Fruit fly (Drosophila melanogaster) whole organism, embryonic: Measurements from ENCODE around the gene Tom40.

Source experiments
- ATbp ChIP-seq: fragments of 200-800 bp; sonication (Bioruptor generic); optimal IDR thresholded peaks from 2 replicates; lab custom pipeline; 2017; ENCODE audit warnings: missing biosample characterization, mild to moderate bottlenecking, missing genetic modification characterization, missing genetic modification reagents
- B-H2 ChIP-seq: fragments of 200-800 bp; sonication (Bioruptor generic); optimal IDR thresholded peaks from 2 replicates; lab custom pipeline; 2018; ENCODE audit warnings: missing biosample characterization, mild to moderate bottlenecking, missing genetic modification characterization
- Bdp1 ChIP-seq: fragments of 200-800 bp; sonication (Bioruptor generic); optimal IDR thresholded peaks from 3 replicates; lab custom pipeline; 2016; ENCODE audit warnings: missing biosample characterization, missing genetic modification characterization
- CG10267 ChIP-seq: fragments of 200-800 bp; sonication (Bioruptor generic); optimal IDR thresholded peaks from 2 replicates; lab custom pipeline; 2018; ENCODE audit warnings: missing biosample characterization, mild to moderate bottlenecking, missing genetic modification characterization, moderate library complexity
- CG10959 ChIP-seq: fragments of 200-800 bp; sonication (Bioruptor generic); IDR thresholded peaks from 2 replicates; pipeline ENCODE4 v1.3.6; 2022; ENCODE audit warnings: missing biosample characterization, missing genetic modification characterization
- CG12659 ChIP-seq: fragments of 200-800 bp; sonication (Bioruptor generic); optimal IDR thresholded peaks from 3 replicates; lab custom pipeline; 2017; ENCODE audit warnings: mild to moderate bottlenecking, missing biosample characterization, missing genetic modification reagents, missing genetic modification characterization
- CG12942 ChIP-seq: fragments of 200-800 bp; sonication (Bioruptor generic); optimal IDR thresholded peaks from 3 replicates; lab custom pipeline; 2016; ENCODE audit warnings: missing biosample characterization, missing genetic modification characterization
- CG13296 ChIP-seq: fragments of 200-800 bp; sonication (Bioruptor generic); optimal IDR thresholded peaks from 3 replicates; lab custom pipeline; 2018; ENCODE audit warnings: missing biosample characterization, mild to moderate bottlenecking, missing genetic modification characterization
- CG13624 ChIP-seq: fragments of 200-800 bp; sonication (Bioruptor generic); optimal IDR thresholded peaks from 2 replicates; lab custom pipeline; 2016; ENCODE audit warnings: missing biosample characterization, missing genetic modification characterization
- CG14710 ChIP-seq: fragments of 200-800 bp; sonication (Bioruptor generic); optimal IDR thresholded peaks from 3 replicates; lab custom pipeline; 2019; ENCODE audit warnings: missing biosample characterization, mild to moderate bottlenecking, missing genetic modification characterization, moderate library complexity
- CG15514 ChIP-seq: fragments of 200-800 bp; sonication (Bioruptor generic); optimal IDR thresholded peaks from 3 replicates; lab custom pipeline; 2017; ENCODE audit warnings: missing biosample characterization, missing genetic modification characterization, mild to moderate bottlenecking, moderate library complexity, missing genetic modification reagents
- CG1603 ChIP-seq: fragments of 200-800 bp; sonication (Bioruptor generic); optimal IDR thresholded peaks from 2 replicates; lab custom pipeline; 2019; ENCODE audit warnings: missing biosample characterization, mild to moderate bottlenecking, missing genetic modification characterization, moderate library complexity
- CG17612 ChIP-seq: fragments of 200-800 bp; sonication (Bioruptor generic); IDR thresholded peaks from 2 replicates; pipeline ENCODE4 v1.3.6; 2022; ENCODE audit warnings: missing biosample characterization, missing genetic modification characterization
- CG17829 ChIP-seq: fragments of 200-800 bp; optimal IDR thresholded peaks from 2 replicates; lab custom pipeline; 2019; ENCODE audit warnings: missing biosample characterization, mild to moderate bottlenecking, missing genetic modification characterization, moderate library complexity
- CG2678 ChIP-seq: fragments of 200-800 bp; sonication (Bioruptor generic); optimal IDR thresholded peaks from 3 replicates; lab custom pipeline; 2019; ENCODE audit warnings: missing biosample characterization, mild to moderate bottlenecking, missing genetic modification characterization, moderate library complexity
- CG31224 ChIP-seq: fragments of 200-800 bp; sonication (Bioruptor generic); IDR thresholded peaks from 2 replicates; pipeline ENCODE4 v1.3.6; 2022; ENCODE audit warnings: missing biosample characterization, missing genetic modification characterization
- CG31365 ChIP-seq: fragments of 200-800 bp; sonication (Bioruptor generic); optimal IDR thresholded peaks from 2 replicates; lab custom pipeline; 2018; ENCODE audit warnings: missing biosample characterization, mild to moderate bottlenecking, missing genetic modification characterization
- CG3407 ChIP-seq: fragments of 200-800 bp; sonication (Bioruptor generic); optimal IDR thresholded peaks from 2 replicates; lab custom pipeline; 2018; ENCODE audit warnings: missing biosample characterization, mild to moderate bottlenecking, missing genetic modification characterization
- CG3838 ChIP-seq: fragments of 200-800 bp; sonication (Bioruptor generic); optimal IDR thresholded peaks from 3 replicates; lab custom pipeline; 2016; ENCODE audit warnings: missing biosample characterization, missing genetic modification characterization
- CG8281 ChIP-seq: fragments of 200-800 bp; sonication (Bioruptor generic); optimal IDR thresholded peaks from 2 replicates; lab custom pipeline; 2018; ENCODE audit warnings: missing biosample characterization, mild to moderate bottlenecking, missing genetic modification characterization, moderate library complexity
- CG8290 ChIP-seq, 3 experiments: fragments of 200-800 bp; sonication (Bioruptor generic); optimal IDR thresholded peaks; 2 replicates each; lab custom pipeline; 2016 to 2019; ENCODE audit warnings: missing biosample characterization in 3 of 3, missing genetic modification characterization in 3 of 3, mild to moderate bottlenecking in 2 of 3, moderate library complexity in 1 of 3
- CG9727 ChIP-seq: fragments of 200-800 bp; sonication (Bioruptor generic); optimal IDR thresholded peaks from 3 replicates; lab custom pipeline; 2017; ENCODE audit warnings: missing biosample characterization, mild to moderate bottlenecking, missing genetic modification characterization
- CG9932 ChIP-seq: fragments of 200-800 bp; sonication (Bioruptor generic); IDR thresholded peaks from 2 replicates; pipeline ENCODE4 v1.3.6; 2022; ENCODE audit warnings: missing biosample characterization, missing genetic modification characterization
- CoRest ChIP-seq: fragments of 200-800 bp; sonication (Bioruptor generic); optimal IDR thresholded peaks from 3 replicates; lab custom pipeline; 2018; ENCODE audit warnings: missing biosample characterization, mild to moderate bottlenecking, missing genetic modification characterization, moderate library complexity
- CrebB ChIP-seq: fragments of 200-800 bp; sonication (Bioruptor generic); optimal IDR thresholded peaks from 3 replicates; lab custom pipeline; 2018; ENCODE audit warnings: missing biosample characterization, mild to moderate bottlenecking, missing genetic modification characterization
- Dp ChIP-seq: fragments of 200-800 bp; sonication (Bioruptor generic); optimal IDR thresholded peaks from 2 replicates; lab custom pipeline; 2018; ENCODE audit warnings: missing biosample characterization, mild to moderate bottlenecking, missing genetic modification characterization, moderate library complexity
- Hand ChIP-seq: fragments of 200-800 bp; sonication (Bioruptor generic); optimal IDR thresholded peaks from 2 replicates; lab custom pipeline; 2017; ENCODE audit warnings: mild to moderate bottlenecking, missing biosample characterization, missing genetic modification reagents, missing genetic modification characterization
- Hr3 ChIP-seq: fragments of 200-800 bp; sonication (Bioruptor generic); optimal IDR thresholded peaks from 3 replicates; lab custom pipeline; 2016; ENCODE audit warnings: missing biosample characterization, missing genetic modification characterization
- Hr51 ChIP-seq, 2 experiments: fragments of 200-800 bp; sonication (Bioruptor generic); optimal IDR thresholded peaks; 2 replicates in 1 of 2; 3 replicates in 1 of 2; lab custom pipeline; 2016 to 2018; ENCODE audit warnings: missing biosample characterization in 2 of 2, missing genetic modification characterization in 2 of 2, mild to moderate bottlenecking in 1 of 2, moderate library complexity in 1 of 2
- Hr78 ChIP-seq, 2 experiments: fragments of 200-800 bp in 1 of 2; fragments of >200 bp in 1 of 2; sonication (Bioruptor generic) in 1 of 2; optimal IDR thresholded peaks; 2 replicates each; lab custom pipeline; 2017 to 2019; ENCODE audit warnings: missing biosample characterization in 2 of 2, missing genetic modification characterization in 2 of 2, mild to moderate bottlenecking in 1 of 2, moderate library complexity in 1 of 2
- Meics ChIP-seq: fragments of 200-800 bp; sonication (Bioruptor generic); optimal IDR thresholded peaks from 2 replicates; lab custom pipeline; 2017; ENCODE audit warnings: missing biosample characterization, mild to moderate bottlenecking, missing genetic modification characterization
- Myb ChIP-seq: fragments of 200-800 bp; sonication (Bioruptor generic); optimal IDR thresholded peaks from 2 replicates; lab custom pipeline; 2016; ENCODE audit warnings: missing biosample characterization, missing genetic modification characterization
- Optix ChIP-seq: fragments of 200-800 bp; sonication (Bioruptor generic); IDR thresholded peaks from 3 replicates; pipeline ENCODE4 v1.3.6; 2022; ENCODE audit warnings: missing biosample characterization, missing genetic modification characterization
- Rfx ChIP-seq: fragments of 200-800 bp; sonication (Bioruptor generic); IDR thresholded peaks from 2 replicates; pipeline ENCODE4 v1.3.6; 2022; ENCODE audit warnings: missing biosample characterization, missing genetic modification characterization
- Side ChIP-seq: fragments of 200-800 bp; sonication (Bioruptor generic); optimal IDR thresholded peaks from 2 replicates; lab custom pipeline; 2016; ENCODE audit warnings: missing biosample characterization, missing genetic modification characterization
- aop ChIP-seq: fragments of 200-800 bp; sonication (Bioruptor generic); IDR thresholded peaks from 2 replicates; pipeline ENCODE4 v1.3.6; 2022; ENCODE audit warnings: missing biosample characterization, missing genetic modification characterization
- cas ChIP-seq: fragments of 200-800 bp; sonication (Bioruptor generic); IDR thresholded peaks from 2 replicates; pipeline ENCODE4 v1.3.6; 2022; ENCODE audit warnings: missing biosample characterization, missing genetic modification characterization
- chm ChIP-seq: fragments of 200-800 bp; sonication (Bioruptor generic); IDR thresholded peaks from 2 replicates; pipeline ENCODE4 v1.3.6; 2022; ENCODE audit warnings: missing biosample characterization, missing genetic modification characterization
- en ChIP-seq: fragments of 200-800 bp; sonication (Bioruptor generic); optimal IDR thresholded peaks from 2 replicates; lab custom pipeline; 2016; ENCODE audit warnings: missing biosample characterization, missing genetic modification characterization
- ewg ChIP-seq: fragments of 200-800 bp; sonication (Bioruptor generic); optimal IDR thresholded peaks from 3 replicates; lab custom pipeline; 2017; ENCODE audit warnings: mild to moderate bottlenecking, missing biosample characterization, missing genetic modification reagents, missing genetic modification characterization
- gcm ChIP-seq: fragments of 200-800 bp; sonication (Bioruptor generic); optimal IDR thresholded peaks from 2 replicates; lab custom pipeline; 2019; ENCODE audit warnings: missing biosample characterization, mild to moderate bottlenecking, missing genetic modification characterization, moderate library complexity
- gcm2 ChIP-seq: fragments of 200-800 bp; sonication (Bioruptor generic); optimal IDR thresholded peaks from 2 replicates; lab custom pipeline; 2016; ENCODE audit warnings: missing biosample characterization, missing genetic modification characterization
- jing ChIP-seq: fragments of 200-800 bp; sonication (Bioruptor generic); optimal IDR thresholded peaks from 2 replicates; lab custom pipeline; 2018; ENCODE audit warnings: missing biosample characterization, mild to moderate bottlenecking, missing genetic modification characterization
- pho ChIP-seq: fragments of 200-800 bp; sonication (Bioruptor generic); optimal IDR thresholded peaks from 2 replicates; lab custom pipeline; 2016; ENCODE audit warnings: missing biosample characterization, missing genetic modification characterization
- pita ChIP-seq: fragments of 200-800 bp; sonication (Bioruptor generic); optimal IDR thresholded peaks from 2 replicates; lab custom pipeline; 2017; ENCODE audit warnings: missing biosample characterization, mild to moderate bottlenecking, missing genetic modification characterization
- pum ChIP-seq: fragments of 200-800 bp; sonication (Bioruptor generic); optimal IDR thresholded peaks from 2 replicates; lab custom pipeline; 2016; ENCODE audit warnings: missing biosample characterization, missing genetic modification characterization
- stwl ChIP-seq: fragments of 200-800 bp; sonication (Bioruptor generic); optimal IDR thresholded peaks from 3 replicates; lab custom pipeline; 2018; ENCODE audit warnings: missing biosample characterization, mild to moderate bottlenecking, missing genetic modification characterization, moderate library complexity
- tin ChIP-seq: fragments of 200-800 bp; sonication (Bioruptor generic); optimal IDR thresholded peaks from 3 replicates; lab custom pipeline; 2016; ENCODE audit warnings: missing biosample characterization, missing genetic modification characterization
- trem ChIP-seq: fragments of 200-800 bp; optimal IDR thresholded peaks from 3 replicates; lab custom pipeline; 2019; ENCODE audit warnings: missing biosample characterization, mild to moderate bottlenecking, missing genetic modification characterization, moderate library complexity
- tx ChIP-seq: fragments of 200-800 bp; sonication (Bioruptor generic); optimal IDR thresholded peaks from 2 replicates; lab custom pipeline; 2016; ENCODE audit warnings: missing biosample characterization, missing genetic modification characterization

Tom40 gene

DNA sequence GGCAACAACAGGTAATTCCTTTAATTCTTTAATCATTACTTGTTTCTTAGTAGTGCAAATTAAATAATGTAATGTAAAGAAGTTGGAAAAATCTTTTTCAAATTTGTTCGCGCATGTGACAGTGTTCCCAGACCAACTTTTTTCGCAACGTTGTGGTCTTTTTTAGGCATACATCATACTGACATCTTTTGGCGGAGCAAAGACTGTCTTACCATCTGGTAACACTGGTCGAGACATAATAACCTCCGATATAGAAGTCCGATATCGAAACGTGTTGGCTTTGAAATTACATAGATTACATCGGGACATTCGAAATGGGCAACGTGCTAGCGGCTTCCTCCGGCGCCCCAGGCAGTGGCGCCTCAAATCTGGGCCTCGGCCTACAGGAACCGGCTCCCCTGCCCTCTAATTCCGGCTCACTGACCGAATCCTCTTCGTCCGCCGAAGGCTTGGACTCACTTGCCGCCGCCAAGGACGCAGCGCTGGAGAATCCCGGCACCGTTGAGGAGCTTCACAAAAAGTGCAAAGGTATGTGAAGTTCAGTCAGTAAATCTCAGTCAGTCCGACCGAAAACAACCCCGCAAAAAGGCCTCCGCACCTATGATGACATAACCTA lies 571 bp downstream of the Tom40 start (continued):
- no peak for TF ChIP-seq aop (GFP tag; lab: Robert Waterston, UW)
- TF ChIP-seq CG31365 (tag; lab: Kevin White, UChicago), result no peak
- no peak for TF ChIP-seq Optix (GFP tag; lab: Robert Waterston, UW)
- no peak for TF ChIP-seq CG2678 (tag; lab: Kevin White, UChicago)
- TF ChIP-seq CG9932 (GFP tag; lab: Robert Waterston, UW), result no peak
- no peak for TF ChIP-seq CG3838 (GFP tag; lab: Kevin White, UChicago)
- peak; percentile 29 for TF ChIP-seq CG12659
- TF ChIP-seq cas (GFP tag; lab: Robert Waterston, UW), result no peak
- TF ChIP-seq Myb (GFP tag; lab: Kevin White, UChicago), result peak; percentile 31
- TF ChIP-seq Hand, result no peak
- TF ChIP-seq CG13296 (GFP tag; lab: Kevin White, UChicago), result no peak
- TF ChIP-seq pum (GFP tag; lab: Kevin White, UChicago), result no peak
- peak; percentile 24 for TF ChIP-seq CG17829
- TF ChIP-seq CG13624 (GFP tag; lab: Kevin White, UChicago), result no peak
- no peak for TF ChIP-seq CG8290 (GFP tag; optimal IDR thresholded peaks at IDR 0.05; lab: Kevin White, UChicago)
- peak in 1 of 2 experiments; percentile 58 for TF ChIP-seq CG8290 (tag; optimal IDR thresholded peaks at IDR 0.05; lab: Kevin White, UChicago)
- TF ChIP-seq pho (GFP tag; lab: Kevin White, UChicago), result no peak
- no peak for TF ChIP-seq CrebB (tag; lab: Kevin White, UChicago)
- TF ChIP-seq B-H2 (GFP tag; lab: Kevin White, UChicago), result peak; percentile 1
- no peak for TF ChIP-seq CG31224
- no peak for TF ChIP-seq chm
- no peak for TF ChIP-seq Side (GFP tag; lab: Kevin White, UChicago)
- TF ChIP-seq trem (tag; lab: Kevin White, UChicago), result peak; percentile 54
- TF ChIP-seq CG9727 (GFP tag; lab: Kevin White, UChicago), result no peak
- TF ChIP-seq CG17612 (GFP tag; lab: Robert Waterston, UW), result no peak
- TF ChIP-seq CG12942 (GFP tag; lab: Kevin White, UChicago), result no peak
- TF ChIP-seq Dp (GFP tag; lab: Kevin White, UChicago), result peak; percentile 90
- peak; percentile 73 for TF ChIP-seq CG1603 (tag; lab: Kevin White, UChicago)
- TF ChIP-seq CG3407 (GFP tag; lab: Kevin White, UChicago), result no peak
- peak; percentile 54 for TF ChIP-seq CG14710
- TF ChIP-seq Bdp1 (GFP tag; lab: Kevin White, UChicago), result no peak
- no peak for TF ChIP-seq Hr78 (GFP tag; optimal IDR thresholded peaks at IDR 0.05; lab: Kevin White, UChicago)
- no peak for TF ChIP-seq ewg (GFP tag; lab: Kevin White, UChicago)
- peak; percentile 75 for TF ChIP-seq CG15514 (GFP tag; lab: Kevin White, UChicago)
- TF ChIP-seq CG10267 (tag; lab: Kevin White, UChicago), result peak; percentile 36
- no peak for TF ChIP-seq CoRest
- no peak for TF ChIP-seq Meics
- no peak for TF ChIP-seq Hr3 (GFP tag; lab: Kevin White, UChicago)
- peak; percentile 88 for TF ChIP-seq stwl
- TF ChIP-seq Hr51 (GFP tag; optimal IDR thresholded peaks at IDR 0.05; lab: Kevin White, UChicago), result no peak
- TF ChIP-seq tin (GFP tag; lab: Kevin White, UChicago), result no peak
- TF ChIP-seq tx, result no peak
- TF ChIP-seq pita (GFP tag; lab: Kevin White, UChicago), result no peak
- TF ChIP-seq jing (GFP tag; lab: Kevin White, UChicago), result no peak
- TF ChIP-seq Rfx (GFP tag; lab: Robert Waterston, UW), result peak; percentile 24; the same call in 1 of the 2 replicates
- no peak for TF ChIP-seq gcm2 (GFP tag; lab: Kevin White, UChicago)
- TF ChIP-seq CG8281, result no peak
- TF ChIP-seq ATbp (GFP tag; lab: Kevin White, UChicago), result no peak
- no peak for TF ChIP-seq CG10959
- TF ChIP-seq gcm (GFP tag; lab: Kevin White, UChicago), result no peak
- no peak for TF ChIP-seq en (GFP tag; lab: Kevin White, UChicago)
